Fruit fly (Drosophila melanogaster) whole organism, embryonic: ENCODE measurements around the gene CG12992.

ENCODE experiments used
- Awh ChIP-seq: fragments of 200-800 bp; sonication (Bioruptor generic); IDR thresholded peaks from 2 replicates; pipeline ENCODE4, ENCODE4 v1.3.6; 2022; ENCODE audit warnings: missing biosample characterization, missing genetic modification characterization
- B-H2 ChIP-seq: fragments of 200-800 bp; sonication (Bioruptor generic); optimal IDR thresholded peaks from 2 replicates; lab custom pipeline; 2018; ENCODE audit warnings: missing biosample characterization, mild to moderate bottlenecking, missing genetic modification characterization
- Bdp1 ChIP-seq: fragments of 200-800 bp; sonication (Bioruptor generic); optimal IDR thresholded peaks from 3 replicates; lab custom pipeline; 2016; ENCODE audit warnings: missing biosample characterization, missing genetic modification characterization
- Blimp-1 ChIP-seq: fragments of 200-800 bp; sonication (Bioruptor generic); optimal IDR thresholded peaks from 3 replicates; lab custom pipeline; 2018; ENCODE audit warnings: missing biosample characterization, missing genetic modification characterization, mild to moderate bottlenecking, moderate library complexity, missing genetic modification reagents
- CG10267 ChIP-seq: fragments of 200-800 bp; sonication (Bioruptor generic); optimal IDR thresholded peaks from 2 replicates; lab custom pipeline; 2018; ENCODE audit warnings: missing biosample characterization, mild to moderate bottlenecking, missing genetic modification characterization, moderate library complexity
- CG10431 ChIP-seq: fragments of 200-800 bp; sonication (Bioruptor generic); optimal IDR thresholded peaks from 3 replicates; lab custom pipeline; 2018; ENCODE audit warnings: missing biosample characterization, mild to moderate bottlenecking, missing genetic modification characterization
- CG10543 ChIP-seq: fragments of 200-800 bp; sonication (Bioruptor generic); optimal IDR thresholded peaks from 3 replicates; lab custom pipeline; 2017; ENCODE audit warnings: missing biosample characterization, mild to moderate bottlenecking, missing genetic modification characterization, moderate library complexity
- CG11085 ChIP-seq: fragments of 200-800 bp; sonication (Bioruptor generic); IDR thresholded peaks from 2 replicates; pipeline ENCODE4 v1.3.6; 2022; ENCODE audit warnings: missing biosample characterization, missing genetic modification characterization
- CG11093 ChIP-seq: fragments of 200-800 bp; sonication (Bioruptor generic); IDR thresholded peaks from 3 replicates; pipeline ENCODE4 v1.3.6; 2022; ENCODE audit warnings: missing biosample characterization, missing genetic modification characterization
- CG12219 ChIP-seq: fragments of 200-800 bp; sonication (Bioruptor generic); optimal IDR thresholded peaks from 3 replicates; lab custom pipeline; 2018; ENCODE audit warnings: missing biosample characterization, mild to moderate bottlenecking, missing genetic modification characterization
- CG13624 ChIP-seq: fragments of 200-800 bp; sonication (Bioruptor generic); optimal IDR thresholded peaks from 2 replicates; lab custom pipeline; 2016; ENCODE audit warnings: missing biosample characterization, missing genetic modification characterization
- CG1529 ChIP-seq: fragments of 200-800 bp; sonication (Bioruptor generic); optimal IDR thresholded peaks from 3 replicates; lab custom pipeline; 2018; ENCODE audit warnings: missing biosample characterization, missing genetic modification characterization
- CG15601 ChIP-seq: fragments of 200-800 bp; sonication (Bioruptor generic); optimal IDR thresholded peaks from 3 replicates; lab custom pipeline; 2019; ENCODE audit warnings: missing biosample characterization, mild to moderate bottlenecking, missing genetic modification characterization, moderate library complexity
- CG17912 ChIP-seq: fragments of 200-800 bp; sonication (Bioruptor generic); optimal IDR thresholded peaks from 2 replicates; lab custom pipeline; 2018; ENCODE audit warnings: missing biosample characterization, mild to moderate bottlenecking, missing genetic modification characterization
- CG3407 ChIP-seq: fragments of 200-800 bp; sonication (Bioruptor generic); optimal IDR thresholded peaks from 2 replicates; lab custom pipeline; 2018; ENCODE audit warnings: missing biosample characterization, mild to moderate bottlenecking, missing genetic modification characterization
- CG3726 ChIP-seq: fragments of 200-800 bp; sonication (Bioruptor generic); IDR thresholded peaks from 3 replicates; pipeline ENCODE4, ENCODE4 v1.3.6; 2022; ENCODE audit warnings: missing biosample characterization, missing genetic modification characterization
- CG42726 ChIP-seq: fragments of 200-800 bp; sonication (Bioruptor generic); IDR thresholded peaks from 2 replicates; pipeline ENCODE4 v1.3.6; 2022; ENCODE audit warnings: missing biosample characterization, missing genetic modification characterization; ENCODE audit not compliant: partially characterized antibody
- CG4707 ChIP-seq: fragments of 200-800 bp; sonication (Bioruptor generic); optimal IDR thresholded peaks from 2 replicates; lab custom pipeline; 2018; ENCODE audit warnings: missing biosample characterization, mild to moderate bottlenecking, missing genetic modification characterization, moderate library complexity
- CG6765 ChIP-seq: fragments of 200-800 bp; sonication (Bioruptor generic); optimal IDR thresholded peaks from 3 replicates; lab custom pipeline; 2017; ENCODE audit warnings: missing biosample characterization, mild to moderate bottlenecking, missing genetic modification characterization
- CG8281 ChIP-seq: fragments of 200-800 bp; sonication (Bioruptor generic); optimal IDR thresholded peaks from 2 replicates; lab custom pipeline; 2018; ENCODE audit warnings: missing biosample characterization, mild to moderate bottlenecking, missing genetic modification characterization, moderate library complexity
- CG8388 ChIP-seq: fragments of 200-800 bp; sonication (Bioruptor generic); optimal IDR thresholded peaks from 2 replicates; lab custom pipeline; 2019; ENCODE audit warnings: missing biosample characterization, mild to moderate bottlenecking, missing genetic modification characterization, moderate library complexity
- CoRest ChIP-seq: fragments of 200-800 bp; sonication (Bioruptor generic); optimal IDR thresholded peaks from 3 replicates; lab custom pipeline; 2018; ENCODE audit warnings: missing biosample characterization, mild to moderate bottlenecking, missing genetic modification characterization, moderate library complexity
- D ChIP-seq, 2 experiments: fragments of 200-800 bp in 1 of 2; fragments of >200 bp in 1 of 2; sonication (Bioruptor generic) in 1 of 2; optimal IDR thresholded peaks; 2 replicates in 1 of 2; 3 replicates in 1 of 2; lab custom pipeline; 2017; ENCODE audit warnings: mild to moderate bottlenecking in 1 of 2, missing biosample characterization in 1 of 2, missing genetic modification characterization in 1 of 2, missing genetic modification reagents in 1 of 2
- Doc3 ChIP-seq: fragments of 200-800 bp; sonication (Bioruptor generic); IDR thresholded peaks from 3 replicates; pipeline ENCODE4 v1.3.6; 2022; ENCODE audit warnings: missing biosample characterization, missing genetic modification characterization; ENCODE audit not compliant: partially characterized antibody
- Gug ChIP-seq: fragments of 200-800 bp; sonication (Bioruptor generic); IDR thresholded peaks from 4 replicates; pipeline ENCODE4 v1.3.6; 2022; ENCODE audit warnings: missing biosample characterization, missing genetic modification characterization
- Hand ChIP-seq: fragments of 200-800 bp; sonication (Bioruptor generic); optimal IDR thresholded peaks from 2 replicates; lab custom pipeline; 2017; ENCODE audit warnings: mild to moderate bottlenecking, missing biosample characterization, missing genetic modification reagents, missing genetic modification characterization
- HmgZ ChIP-seq: fragments of 200-800 bp; sonication (Bioruptor generic); optimal IDR thresholded peaks from 2 replicates; lab custom pipeline; 2018; ENCODE audit warnings: missing biosample characterization, mild to moderate bottlenecking, missing genetic modification characterization
- Hr39 ChIP-seq: fragments of >200 bp; optimal IDR thresholded peaks from 2 replicates; lab custom pipeline; 2017
- Lim3 ChIP-seq: fragments of 200-800 bp; sonication (Bioruptor generic); IDR thresholded peaks from 2 replicates; pipeline ENCODE4 v1.3.6; 2022; ENCODE audit warnings: missing biosample characterization, missing genetic modification characterization
- Nf-YB ChIP-seq: fragments of 200-800 bp; sonication (Bioruptor generic); optimal IDR thresholded peaks from 3 replicates; lab custom pipeline; 2019; ENCODE audit warnings: missing biosample characterization, mild to moderate bottlenecking, missing genetic modification characterization, moderate library complexity
- NfI ChIP-seq: fragments of 200-800 bp; sonication (Bioruptor generic); optimal IDR thresholded peaks from 3 replicates; lab custom pipeline; 2018; ENCODE audit warnings: missing biosample characterization, mild to moderate bottlenecking, missing genetic modification characterization, moderate library complexity
- Oli ChIP-seq: fragments of 200-800 bp; sonication (Bioruptor generic); optimal IDR thresholded peaks from 2 replicates; lab custom pipeline; 2018; ENCODE audit warnings: missing biosample characterization, mild to moderate bottlenecking, missing genetic modification characterization, moderate library complexity
- Poxn ChIP-seq: fragments of 200-800 bp; sonication (Bioruptor generic); IDR thresholded peaks from 2 replicates; pipeline ENCODE4 v1.3.6; 2022; ENCODE audit warnings: missing biosample characterization, missing genetic modification characterization
- aop ChIP-seq: fragments of 200-800 bp; sonication (Bioruptor generic); IDR thresholded peaks from 2 replicates; pipeline ENCODE4 v1.3.6; 2022; ENCODE audit warnings: missing biosample characterization, missing genetic modification characterization
- cas ChIP-seq: fragments of 200-800 bp; sonication (Bioruptor generic); IDR thresholded peaks from 2 replicates; pipeline ENCODE4 v1.3.6; 2022; ENCODE audit warnings: missing biosample characterization, missing genetic modification characterization
- cwo ChIP-seq: fragments of 200-800 bp; sonication (Bioruptor generic); optimal IDR thresholded peaks from 3 replicates; lab custom pipeline; 2017; ENCODE audit warnings: missing biosample characterization, missing genetic modification characterization, mild to moderate bottlenecking, moderate library complexity, missing genetic modification reagents
- dimm ChIP-seq: fragments of 200-800 bp; sonication (Bioruptor generic); IDR thresholded peaks from 2 replicates; pipeline ENCODE4 v1.3.6; 2022; ENCODE audit warnings: missing biosample characterization, missing genetic modification characterization
- gcm2 ChIP-seq: fragments of 200-800 bp; sonication (Bioruptor generic); optimal IDR thresholded peaks from 2 replicates; lab custom pipeline; 2016; ENCODE audit warnings: missing biosample characterization, missing genetic modification characterization
- grau ChIP-seq: fragments of 200-800 bp; optimal IDR thresholded peaks from 3 replicates; lab custom pipeline; 2019; ENCODE audit warnings: missing biosample characterization, mild to moderate bottlenecking, missing genetic modification characterization, moderate library complexity
- ken ChIP-seq: fragments of 200-800 bp; sonication (Bioruptor generic); IDR thresholded peaks from 3 replicates; pipeline ENCODE4 v1.3.6; 2022; ENCODE audit warnings: missing biosample characterization, missing genetic modification characterization
- lmd ChIP-seq: fragments of 200-800 bp; sonication (Bioruptor generic); IDR thresholded peaks from 2 replicates; pipeline ENCODE4 v1.3.6; 2022; ENCODE audit warnings: missing biosample characterization, missing genetic modification characterization
- otp ChIP-seq: fragments of 200-800 bp; sonication (Bioruptor generic); IDR thresholded peaks from 3 replicates; pipeline ENCODE4, ENCODE4 v1.3.6; 2022; ENCODE audit warnings: missing biosample characterization, missing genetic modification characterization
- pb ChIP-seq: fragments of 200-800 bp; sonication (Bioruptor generic); optimal IDR thresholded peaks from 3 replicates; lab custom pipeline; 2016; ENCODE audit warnings: missing biosample characterization, missing genetic modification characterization
- pzg ChIP-seq: fragments of 200-800 bp; sonication (Bioruptor generic); optimal IDR thresholded peaks from 3 replicates; lab custom pipeline; 2018; ENCODE audit warnings: missing biosample characterization, mild to moderate bottlenecking, missing genetic modification characterization, moderate library complexity
- ranshi ChIP-seq: fragments of 200-800 bp; sonication (Bioruptor generic); IDR thresholded peaks from 2 replicates; pipeline ENCODE4 v1.3.6; 2022; ENCODE audit warnings: missing biosample characterization, missing genetic modification characterization
- sob ChIP-seq: fragments of 200-800 bp; sonication (Bioruptor generic); IDR thresholded peaks from 2 replicates; pipeline ENCODE4 v1.3.6; 2022; ENCODE audit warnings: missing biosample characterization, missing genetic modification characterization
- stwl ChIP-seq: fragments of 200-800 bp; sonication (Bioruptor generic); optimal IDR thresholded peaks from 3 replicates; lab custom pipeline; 2018; ENCODE audit warnings: missing biosample characterization, mild to moderate bottlenecking, missing genetic modification characterization, moderate library complexity
- toy ChIP-seq: fragments of 200-800 bp; sonication (Bioruptor generic); IDR thresholded peaks from 2 replicates; pipeline ENCODE4 v1.3.6; 2022; ENCODE audit warnings: missing biosample characterization, missing genetic modification characterization
- ttk ChIP-seq: fragments of 200-800 bp; sonication (Bioruptor generic); IDR thresholded peaks from 2 replicates; pipeline ENCODE4 v2.1.2; 2022; ENCODE audit warnings: missing biosample characterization, missing genetic modification characterization
- tup ChIP-seq: fragments of 200-800 bp; sonication (Bioruptor generic); optimal IDR thresholded peaks from 2 replicates; lab custom pipeline; 2016; ENCODE audit warnings: missing biosample characterization, mild to moderate bottlenecking, missing genetic modification characterization, moderate library complexity

Gene CG12992

dm6 chrX:17595822-17596221, 7.2 kb downstream of the CG12992 start (continued):
- TF ChIP-seq Oli (tag; lab: Kevin White, UChicago), result peak; percentile 75
- TF ChIP-seq NfI (GFP tag; lab: Kevin White, UChicago), result peak; percentile 74
- no peak for TF ChIP-seq Doc3
- TF ChIP-seq CoRest (tag; lab: Kevin White, UChicago), result peak; percentile 77
- TF ChIP-seq dimm (GFP tag; lab: Robert Waterston, UW), result 0 out of 2 replicates have a peak, but pooled peaks have one; percentile 38
- peak; percentile 76 for TF ChIP-seq Awh (GFP tag; lab: Robert Waterston, UW)
- TF ChIP-seq D (optimal IDR thresholded peaks at IDR 0.05; lab: Kevin White, UChicago), result no peak
- peak; percentile 54 for TF ChIP-seq D (GFP tag; optimal IDR thresholded peaks at IDR 0.05; lab: Kevin White, UChicago)
- TF ChIP-seq grau (tag; lab: Kevin White, UChicago), result peak; percentile 83
- TF ChIP-seq gcm2 (GFP tag; lab: Kevin White, UChicago), result no peak
- peak; percentile 45; the same call in 1 of the 2 replicates for TF ChIP-seq Lim3 (GFP tag; lab: Robert Waterston, UW)
- TF ChIP-seq ranshi (GFP tag; lab: Robert Waterston, UW), result peak; percentile 75
- TF ChIP-seq Blimp-1 (GFP tag; lab: Kevin White, UChicago), result peak; percentile 72
- TF ChIP-seq cwo, result peak; percentile 74
- peak; percentile 63 for TF ChIP-seq HmgZ (tag; lab: Kevin White, UChicago)
- TF ChIP-seq aop, result no peak
- TF ChIP-seq tup (GFP tag; lab: Kevin White, UChicago), result peak; percentile 44
- TF ChIP-seq CG13624 (GFP tag; lab: Kevin White, UChicago), result peak; percentile 66
- TF ChIP-seq CG10431 (GFP tag; lab: Kevin White, UChicago), result no peak
- TF ChIP-seq CG8388 (GFP tag; lab: Kevin White, UChicago), result peak; percentile 54
- no peak for TF ChIP-seq B-H2 (GFP tag; lab: Kevin White, UChicago)
- peak; percentile 54; the same call in 1 of the 2 replicates for TF ChIP-seq cas (GFP tag; lab: Robert Waterston, UW)
- peak; percentile 75; the same call in 2 of the 3 replicates for TF ChIP-seq CG3726 (GFP tag; lab: Robert Waterston, UW)
- peak; percentile 57 for TF ChIP-seq CG6765 (GFP tag; lab: Kevin White, UChicago)
- TF ChIP-seq Poxn (GFP tag; lab: Robert Waterston, UW), result peak; percentile 75
- TF ChIP-seq CG12219 (GFP tag; lab: Kevin White, UChicago), result peak; percentile 42
- TF ChIP-seq pzg (GFP tag; lab: Kevin White, UChicago), result no peak
- peak; percentile 32 for TF ChIP-seq Nf-YB
- peak; percentile 10 for TF ChIP-seq CG3407 (GFP tag; lab: Kevin White, UChicago)
- TF ChIP-seq Hand (GFP tag; lab: Kevin White, UChicago), result peak; percentile 54
- peak; percentile 77 for TF ChIP-seq otp (GFP tag; lab: Robert Waterston, UW)
- peak; percentile 65 for TF ChIP-seq CG10267 (tag; lab: Kevin White, UChicago)
- no peak for TF ChIP-seq CG17912 (GFP tag; lab: Kevin White, UChicago)
- TF ChIP-seq pb, result no peak
- TF ChIP-seq CG8281 (tag; lab: Kevin White, UChicago), result peak; percentile 24
- TF ChIP-seq CG11085, result peak; percentile 77
- peak; percentile 25 for TF ChIP-seq CG1529 (GFP tag; lab: Kevin White, UChicago)
- no peak for TF ChIP-seq Bdp1 (GFP tag; lab: Kevin White, UChicago)
- TF ChIP-seq CG10543 (GFP tag; lab: Kevin White, UChicago), result no peak
- TF ChIP-seq lmd (GFP tag; lab: Robert Waterston, UW), result peak; percentile 89
- peak; percentile 39 for TF ChIP-seq CG15601 (tag; lab: Kevin White, UChicago)
- TF ChIP-seq toy (GFP tag; lab: Robert Waterston, UW), result peak; percentile 61
- TF ChIP-seq CG4707 (GFP tag; lab: Kevin White, UChicago), result no peak
- no peak for TF ChIP-seq Hr39 (lab: Kevin White, UChicago)
- peak; percentile 57; the same call in 2 of the 3 replicates for TF ChIP-seq CG11093 (GFP tag; lab: Robert Waterston, UW)
- peak; percentile 88 for TF ChIP-seq sob (GFP tag; lab: Robert Waterston, UW)
- no peak for TF ChIP-seq stwl (tag; lab: Kevin White, UChicago)
- TF ChIP-seq ttk, result peak; percentile 75
- TF ChIP-seq CG42726, result no peak
- TF ChIP-seq Gug (GFP tag; lab: Robert Waterston, UW), result peak; percentile 73; the same call in 3 of the 4 replicates
- TF ChIP-seq ken (GFP tag; lab: Robert Waterston, UW), result peak; percentile 53; the same call in 1 of the 3 replicates
